Worm (Caenorhabditis elegans): Measurements from ENCODE around the gene zip-12.

DNA sequence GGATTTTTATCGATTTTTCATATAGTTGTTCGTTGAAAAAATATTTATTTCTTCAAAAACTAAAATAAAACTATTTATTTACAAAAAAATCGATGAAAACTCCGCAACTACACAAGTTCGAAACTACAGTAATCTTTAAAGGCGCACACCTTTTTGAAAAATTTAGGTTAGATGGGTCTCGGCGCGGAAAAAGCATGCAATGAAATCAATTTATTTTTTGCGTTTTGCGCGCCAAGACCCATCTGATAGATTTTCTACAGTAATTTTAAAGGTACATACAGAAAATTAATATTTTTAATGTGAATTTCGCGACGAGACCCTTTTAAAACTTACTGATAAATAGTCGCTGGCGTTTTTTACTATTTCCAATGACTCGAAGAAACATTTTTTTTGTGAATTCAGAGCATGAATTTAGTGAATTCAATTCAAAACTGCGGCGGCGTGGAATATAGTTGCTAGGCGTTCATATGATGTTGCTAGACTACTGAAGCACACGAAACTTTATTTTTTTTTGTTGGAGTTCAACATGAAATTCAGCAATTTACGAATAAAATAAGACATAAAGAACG is 39.4 kb downstream of the zip-12 start, which contains the start of gene Y75B8A.33:
- TF ChIP-seq nhr-120 (GFP tag; IDR thresholded peaks at IDR 0.05) (no peak), atf-7 (tag; optimal IDR thresholded peaks at IDR 0.05) (no peak), ceh-79 (tag; optimal IDR thresholded peaks at IDR 0.05) (no peak), rpc-1 (optimal IDR thresholded peaks at IDR 0.05) (no peak), rpc-1 (tag; optimal IDR thresholded peaks at IDR 0.05) (no peak), ceh-58 (GFP tag; IDR thresholded peaks at IDR 0.05) (no peak), zfh-2 (GFP tag; conservative IDR thresholded peaks at IDR 0.05) (no peak), mes-4 (tag; optimal IDR thresholded peaks at IDR 0.05) (no peak), F23B12.7 (tag; optimal IDR thresholded peaks at IDR 0.05; ENCODE audit: insufficient read depth) (no peak), attf-5 (GFP tag; optimal IDR thresholded peaks at IDR 0.05) (no peak)
